Fruit fly (Drosophila melanogaster): ENCODE results near the gene cm.

The cm gene

dm6 chrX:7008102-7009087 lies 2.5 kb downstream of the cm start (continued):
- no peak for TF ChIP-seq CG7963 (GFP tag; IDR thresholded peaks at IDR 0.05; ENCODE audit: partially characterized antibody)
- no peak for TF ChIP-seq CG9817 (tag; optimal IDR thresholded peaks at IDR 0.05)
- TF ChIP-seq CG3995 (GFP tag; optimal IDR thresholded peaks at IDR 0.05): no peak
- no peak for TF ChIP-seq HmgZ (tag; optimal IDR thresholded peaks at IDR 0.05)
- TF ChIP-seq CG3163 (GFP tag; optimal IDR thresholded peaks at IDR 0.05): no peak
- no peak for TF ChIP-seq CG1602 (GFP tag; optimal IDR thresholded peaks at IDR 0.05)
- no peak for TF ChIP-seq NfI (GFP tag; optimal IDR thresholded peaks at IDR 0.05)
- TF ChIP-seq CG8089 (GFP tag; optimal IDR thresholded peaks at IDR 0.05): no peak
- no peak for TF ChIP-seq Hand (GFP tag; optimal IDR thresholded peaks at IDR 0.05)
- TF ChIP-seq Gsc (GFP tag; IDR thresholded peaks at IDR 0.05): no peak
- no peak for TF ChIP-seq CG12299 (tag; optimal IDR thresholded peaks at IDR 0.05)
- no peak for TF ChIP-seq ac (GFP tag; optimal IDR thresholded peaks at IDR 0.05)
- TF ChIP-seq gsb-n (tag; optimal IDR thresholded peaks at IDR 0.05): peak; percentile 41
- no peak for TF ChIP-seq Ets97D (GFP tag; optimal IDR thresholded peaks at IDR 0.05)
- TF ChIP-seq Fer3 (tag; optimal IDR thresholded peaks at IDR 0.05): no peak
- no peak for TF ChIP-seq ato (GFP tag; IDR thresholded peaks at IDR 0.05; ENCODE audit: partially characterized antibody)
- no peak for TF ChIP-seq MBD-R2 (GFP tag; IDR thresholded peaks at IDR 0.05)
- TF ChIP-seq CG15601 (tag; optimal IDR thresholded peaks at IDR 0.05): no peak
- no peak for TF ChIP-seq CG5245 (GFP tag; optimal IDR thresholded peaks at IDR 0.05)
- no peak for TF ChIP-seq lilli (GFP tag; optimal IDR thresholded peaks at IDR 0.05)
- no peak for TF ChIP-seq Dad (GFP tag; optimal IDR thresholded peaks at IDR 0.05)
- TF ChIP-seq vfl (GFP tag; optimal IDR thresholded peaks at IDR 0.05): no peak
- no peak for TF ChIP-seq sc (optimal IDR thresholded peaks at IDR 0.05)
- no peak for TF ChIP-seq sc (GFP tag; optimal IDR thresholded peaks at IDR 0.05)
- no peak for TF ChIP-seq Antp (GFP tag; optimal IDR thresholded peaks at IDR 0.05)
- no peak for TF ChIP-seq CG2120 (GFP tag; optimal IDR thresholded peaks at IDR 0.05)
- TF ChIP-seq CG7745 (tag; optimal IDR thresholded peaks at IDR 0.05): no peak
- no peak for TF ChIP-seq CG18011 (GFP tag; optimal IDR thresholded peaks at IDR 0.05)
- no peak for TF ChIP-seq CG4424 (GFP tag; optimal IDR thresholded peaks at IDR 0.05)
- TF ChIP-seq trem (tag; optimal IDR thresholded peaks at IDR 0.05): no peak
- TF ChIP-seq CG33213 (GFP tag; optimal IDR thresholded peaks at IDR 0.05): no peak
- TF ChIP-seq HLHmδ (GFP tag; optimal IDR thresholded peaks at IDR 0.05): no peak
- 0 out of 2 replicates have a peak, but pooled peaks have one; percentile 14 for TF ChIP-seq stc (GFP tag; IDR thresholded peaks at IDR 0.05)
- peak; percentile 34 for TF ChIP-seq Blimp-1 (GFP tag; optimal IDR thresholded peaks at IDR 0.05)
- peak; percentile 1 for TF ChIP-seq nmo (GFP tag; optimal IDR thresholded peaks at IDR 0.05)
- TF ChIP-seq CG17612 (GFP tag; IDR thresholded peaks at IDR 0.05): no peak
- TF ChIP-seq CG11504 (tag; optimal IDR thresholded peaks at IDR 0.05): peak; percentile 43
- TF ChIP-seq bbx (GFP tag; IDR thresholded peaks at IDR 0.05; ENCODE audit: partially characterized antibody): no peak
- no peak for TF ChIP-seq mirr (GFP tag; optimal IDR thresholded peaks at IDR 0.05)
- TF ChIP-seq onecut (GFP tag; IDR thresholded peaks at IDR 0.05): no peak
- no peak for TF ChIP-seq insv (GFP tag; optimal IDR thresholded peaks at IDR 0.05)
- TF ChIP-seq CG10959 (GFP tag; IDR thresholded peaks at IDR 0.05): no peak
- no peak for TF ChIP-seq Mes4 (GFP tag; optimal IDR thresholded peaks at IDR 0.05)
- no peak for TF ChIP-seq seq (GFP tag; IDR thresholded peaks at IDR 0.05)
- no peak for TF ChIP-seq BtbVII (GFP tag; optimal IDR thresholded peaks at IDR 0.05)
- no peak for TF ChIP-seq CG43689 (GFP tag; IDR thresholded peaks at IDR 0.05)
- no peak for TF ChIP-seq vnd (GFP tag; IDR thresholded peaks at IDR 0.05; ENCODE audit: partially characterized antibody)
- TF ChIP-seq CG1529 (GFP tag; optimal IDR thresholded peaks at IDR 0.05): no peak
- TF ChIP-seq dati (GFP tag; IDR thresholded peaks at IDR 0.05): no peak
